Fruit fly (Drosophila melanogaster) whole organism, pupa: ENCODE results near the gene Trf2.

ENCODE experiments used
- CG12605 ChIP-seq: fragments of 200-800 bp; sonication (Bioruptor generic); IDR thresholded peaks from 2 replicates; pipeline ENCODE4 v1.3.6; 2022; ENCODE audit warnings: missing biosample characterization, missing genetic modification characterization
- CG14655 ChIP-seq: fragments of 200-800 bp; sonication (Bioruptor generic); optimal IDR thresholded peaks from 3 replicates; lab custom pipeline; 2017; ENCODE audit warnings: mild to moderate bottlenecking, missing biosample characterization, missing genetic modification reagents, missing genetic modification characterization
- Ets98B ChIP-seq: fragments of 200-800 bp; sonication (Bioruptor generic); IDR thresholded peaks from 2 replicates; pipeline ENCODE4 v1.3.6; 2022; ENCODE audit warnings: missing biosample characterization, missing genetic modification characterization

dm6 chrX:8407124-8407775, 1.8 kb upstream of the Trf2 start, which contains the start of gene PIG-T:
- TF ChIP-seq CG14655 (GFP tag; lab: Kevin White, UChicago) (no peak), Ets98B (no peak), CG12605 (GFP tag; lab: Robert Waterston, UW) (no peak)
